Worm (Caenorhabditis elegans) whole organism, L1 larva: ENCODE measurements around the gene R10E4.1.

Experiments
- F16B12.6 ChIP-seq: fragments of 150-350 bp; optimal IDR thresholded peaks from 2 replicates; lab custom pipeline; 2014; ENCODE audit warnings: missing biosample characterization, missing genetic modification characterization
- alr-1 ChIP-seq: fragments of 200-800 bp; sonication (Bioruptor generic); optimal IDR thresholded peaks from 2 replicates; lab custom pipeline; 2018; ENCODE audit warnings: borderline replicate concordance, mild to moderate bottlenecking, missing genetic modification characterization, missing compliant biosample characterization
- ceh-63 ChIP-seq: fragments of 200-800 bp; sonication (Bioruptor generic); optimal IDR thresholded peaks from 2 replicates; lab custom pipeline; 2018; ENCODE audit warnings: mild to moderate bottlenecking, missing genetic modification characterization, missing compliant biosample characterization
- efl-1 ChIP-seq, 4 experiments: fragments of 150-350 bp; optimal IDR thresholded peaks in 3 of 4; peaks in 1 of 4; 1 replicate in 1 of 4; 2 replicates in 3 of 4; lab custom pipeline; 2014; ENCODE audit warnings: missing biosample characterization in 2 of 4, missing genetic modification characterization in 2 of 4, missing genetic modification reagents in 2 of 4
- efl-3 ChIP-seq: fragments of 200-800 bp; sonication (Bioruptor generic); optimal IDR thresholded peaks from 2 replicates; lab custom pipeline; 2018; ENCODE audit warnings: mild to moderate bottlenecking, missing genetic modification characterization, missing compliant biosample characterization
- ets-5 ChIP-seq: fragments of 200-800 bp; sonication (Bioruptor generic); IDR thresholded peaks from 2 replicates; pipeline ENCODE4 v1.3.6; 2022; ENCODE audit warnings: missing genetic modification characterization, missing compliant biosample characterization
- fkh-10 ChIP-seq: sonication (generic microtip); optimal IDR thresholded peaks from 2 replicates; lab custom pipeline; 2017; ENCODE audit warnings: missing biosample characterization, missing genetic modification reagents, missing genetic modification characterization
- fkh-4 ChIP-seq: sonication (generic microtip); optimal IDR thresholded peaks from 2 replicates; lab custom pipeline; 2016; ENCODE audit warnings: missing compliant biosample characterization, missing genetic modification characterization, borderline replicate concordance
- irx-1 ChIP-seq: sonication (generic microtip); optimal IDR thresholded peaks from 2 replicates; lab custom pipeline; 2016; ENCODE audit warnings: missing genetic modification characterization, missing compliant biosample characterization
- isw-1 ChIP-seq: fragments of 200-800 bp; sonication (Bioruptor generic); IDR thresholded peaks from 2 replicates; pipeline ENCODE4 v1.3.6; 2022; ENCODE audit warnings: missing genetic modification characterization, missing compliant biosample characterization
- lin-35 ChIP-seq, 2 experiments: fragments of 150-350 bp; optimal IDR thresholded peaks; 2 replicates each; lab custom pipeline; 2014; ENCODE audit warnings: missing biosample characterization in 2 of 2, missing genetic modification characterization in 2 of 2, missing genetic modification reagents in 2 of 2
- lir-3 ChIP-seq: sonication (generic microtip); optimal IDR thresholded peaks from 2 replicates; lab custom pipeline; 2016; ENCODE audit warnings: mild to moderate bottlenecking, missing genetic modification characterization, moderate library complexity, missing compliant biosample characterization; ENCODE audit not compliant: poor library complexity
- lsy-2 ChIP-seq, 2 experiments: fragments of 150-350 bp; optimal IDR thresholded peaks; 2 replicates each; lab custom pipeline; 2014; ENCODE audit warnings: missing biosample characterization in 2 of 2, missing genetic modification characterization in 2 of 2
- mdl-1 ChIP-seq, 2 experiments: fragments of 150-350 bp; optimal IDR thresholded peaks; 2 replicates each; lab custom pipeline; 2014 to 2017; ENCODE audit warnings: missing biosample characterization in 2 of 2, missing genetic modification characterization in 2 of 2, inconsistent platforms in 1 of 2
- nhr-11 ChIP-seq: fragments of 150-350 bp; optimal IDR thresholded peaks from 2 replicates; lab custom pipeline; 2014; ENCODE audit warnings: missing biosample characterization, missing genetic modification characterization
- nhr-12 ChIP-seq: sonication (generic microtip); optimal IDR thresholded peaks from 2 replicates; lab custom pipeline; 2017; ENCODE audit warnings: missing biosample characterization, missing genetic modification characterization
- nhr-28 ChIP-seq: fragments of 150-350 bp; optimal IDR thresholded peaks from 2 replicates; lab custom pipeline; 2014; ENCODE audit warnings: missing biosample characterization, missing genetic modification characterization
- nhr-77 ChIP-seq: fragments of 150-350 bp; optimal IDR thresholded peaks from 2 replicates; lab custom pipeline; 2014; ENCODE audit warnings: missing biosample characterization, missing genetic modification characterization
- pag-3 ChIP-seq: sonication (generic microtip); optimal IDR thresholded peaks from 2 replicates; lab custom pipeline; 2017; ENCODE audit warnings: missing genetic modification characterization, mild to moderate bottlenecking, missing compliant biosample characterization, antibody characterized with exemption, borderline replicate concordance; ENCODE audit not compliant: insufficient read depth
- snpc-4 ChIP-seq: fragments of 150-350 bp; optimal IDR thresholded peaks from 2 replicates; lab custom pipeline; 2014; ENCODE audit warnings: missing biosample characterization, missing genetic modification characterization
- swsn-7 ChIP-seq: sonication (generic microtip); optimal IDR thresholded peaks from 2 replicates; lab custom pipeline; 2016; ENCODE audit warnings: missing genetic modification characterization, missing compliant biosample characterization
- tbx-2 ChIP-seq: sonication (generic microtip); optimal IDR thresholded peaks from 2 replicates; lab custom pipeline; 2016; ENCODE audit warnings: missing genetic modification characterization, missing compliant biosample characterization
- unc-62 ChIP-seq: fragments of 150-350 bp; optimal IDR thresholded peaks from 2 replicates; lab custom pipeline; 2014; ENCODE audit warnings: missing biosample characterization, missing genetic modification reagents, missing genetic modification characterization
- zip-4 ChIP-seq: fragments of 200-800 bp; sonication (Bioruptor generic); optimal IDR thresholded peaks from 2 replicates; lab custom pipeline; 2018; ENCODE audit warnings: mild to moderate bottlenecking, missing genetic modification characterization, moderate library complexity, missing compliant biosample characterization
- ztf-4 ChIP-seq: fragments of 150-350 bp; optimal IDR thresholded peaks from 2 replicates; lab custom pipeline; 2014; ENCODE audit warnings: missing biosample characterization, missing genetic modification characterization

The R10E4.1 gene

DNA sequence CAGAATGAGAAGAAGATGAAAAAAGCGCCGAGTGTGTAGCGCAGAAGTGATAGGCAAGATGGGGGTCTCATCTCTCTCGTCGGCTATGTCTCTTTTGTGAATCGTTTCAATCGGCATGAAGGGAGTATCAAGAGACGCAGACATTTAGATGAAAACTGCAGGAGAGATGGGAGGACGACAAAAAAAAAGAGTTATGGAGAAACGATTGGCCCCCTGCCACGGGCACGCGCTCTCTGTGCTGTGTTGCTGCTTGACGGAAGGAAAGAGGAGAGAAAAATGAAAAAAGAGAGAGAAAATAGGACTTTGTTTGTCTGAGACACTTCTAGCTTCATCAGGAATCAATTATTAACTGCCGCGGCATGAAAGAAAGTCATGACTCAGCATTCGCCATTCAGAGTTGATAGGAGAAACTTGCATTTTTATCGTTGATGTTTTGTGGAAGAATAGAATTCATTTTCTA lies 45.8 kb upstream of the R10E4.1 start (continued):
- TF ChIP-seq mdl-1 (tag; optimal IDR thresholded peaks at IDR 0.05; lab: Kevin White, UChicago) (peak in 1 of 2 experiments; percentile 89), nhr-11 (tag; lab: Kevin White, UChicago) (peak; percentile 75), zip-4 (no peak), F16B12.6 (peak; percentile 15), isw-1 (GFP tag; lab: Robert Waterston, UW) (peak; percentile 66), nhr-77 (tag; lab: Kevin White, UChicago) (peak; percentile 87), irx-1 (tag; lab: Kevin White, UChicago) (peak; percentile 78)

DNA sequence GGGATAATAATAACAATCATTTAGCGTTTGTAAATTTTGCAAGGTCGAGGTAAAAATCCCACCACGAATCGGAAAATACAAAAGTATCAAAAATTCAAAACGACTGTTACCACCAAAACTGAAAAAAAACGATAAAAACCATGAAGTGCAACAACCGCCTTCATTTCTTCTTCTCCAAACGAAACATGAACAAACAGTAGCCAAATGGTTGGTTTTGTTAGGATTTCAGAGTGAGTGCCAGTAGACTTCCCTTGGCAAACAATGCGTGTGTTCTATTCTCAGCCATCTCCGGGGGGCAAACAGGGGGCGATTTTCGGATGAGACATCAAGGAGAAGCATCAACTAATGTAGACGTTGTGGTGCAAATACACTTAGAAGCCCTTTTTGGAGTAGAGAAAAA lies 44.8 kb upstream of the R10E4.1 start:
- TF ChIP-seq efl-1 (optimal IDR thresholded peaks at IDR 0.05; lab: Kevin White, UChicago) (no peak), efl-1 (GFP tag; optimal IDR thresholded peaks at IDR 0.05 in 1 of 2; lab: Kevin White, UChicago) (peak in 1 of 2 experiments; percentile 94), nhr-12 (tag; lab: Kevin White, UChicago) (no peak)

DNA sequence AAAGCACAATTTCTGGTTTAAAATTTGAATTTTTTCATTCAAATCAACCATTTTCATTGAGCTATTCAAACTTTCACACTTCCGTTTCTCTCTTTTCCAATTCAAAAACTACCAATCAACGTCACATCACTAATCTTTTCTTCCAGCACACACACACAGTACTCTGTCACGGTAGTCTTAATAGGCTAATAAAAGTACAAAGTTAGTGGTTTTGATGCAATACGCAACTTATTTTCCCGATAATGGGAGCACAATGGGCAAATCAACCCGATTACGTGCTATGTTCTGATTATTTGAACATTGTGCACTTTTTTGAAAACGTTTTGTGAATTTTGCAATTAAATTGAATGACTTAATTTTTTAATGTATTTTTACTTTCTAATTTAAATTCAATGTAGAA lies 42.2 kb upstream of the R10E4.1 start:
- no peak for TF ChIP-seq lir-3 (tag; lab: Kevin White, UChicago)

DNA sequence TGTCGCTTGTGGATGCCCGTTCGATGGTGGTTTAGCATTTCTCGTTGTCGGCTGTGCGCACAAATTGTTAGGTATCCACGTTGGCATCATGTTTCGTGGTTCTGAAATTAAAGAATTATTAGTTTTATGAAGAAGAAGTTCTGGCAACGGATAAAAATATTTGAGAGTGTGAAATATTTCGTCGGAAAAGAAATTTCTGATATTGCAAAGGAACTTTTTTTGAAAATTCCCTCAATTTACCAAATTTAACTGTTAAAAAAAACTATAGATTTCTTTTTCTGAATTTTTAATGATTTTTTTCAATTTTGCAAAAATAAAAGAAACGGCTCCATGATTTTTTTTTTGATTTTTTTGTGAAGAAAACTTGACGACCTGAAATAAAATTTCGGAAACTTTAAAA lies 41.5 kb upstream of the R10E4.1 start, which contains the start of gene mpk-1:
mpk-1 (minus strand) TSS at position 101 of the 400 bp plus-strand sequence.
- TF ChIP-seq snpc-4 (tag; lab: Kevin White, UChicago) (no peak), unc-62 (GFP tag; lab: Kevin White, UChicago) (no peak), alr-1 (tag; lab: Kevin White, UChicago) (no peak), ets-5 (GFP tag; lab: Robert Waterston, UW) (no peak), ztf-4 (no peak), ceh-63 (GFP tag; lab: Kevin White, UChicago) (no peak), lin-35 (GFP tag; optimal IDR thresholded peaks at IDR 0.05; lab: Kevin White, UChicago) (no peak), irx-1 (tag; lab: Kevin White, UChicago) (no peak), swsn-7 (tag; lab: Kevin White, UChicago) (no peak)

- no peak for TF ChIP-seq nhr-28 (tag; lab: Kevin White, UChicago)
- TF ChIP-seq pag-3 (tag; lab: Kevin White, UChicago), result no peak
- no peak for TF ChIP-seq efl-1 (optimal IDR thresholded peaks at IDR 0.05; lab: Kevin White, UChicago)
- peak in 1 of 2 experiments; percentile 20 for TF ChIP-seq efl-1 (GFP tag; optimal IDR thresholded peaks at IDR 0.05 in 1 of 2; lab: Kevin White, UChicago)
- no peak for TF ChIP-seq fkh-10
Observed at ce11 chrIII:4228841-4229240, 40.7 kb upstream of the R10E4.1 start, which contains the start of gene F43C1.5. F43C1.5 (plus strand) TSS chrIII:4229141.

DNA sequence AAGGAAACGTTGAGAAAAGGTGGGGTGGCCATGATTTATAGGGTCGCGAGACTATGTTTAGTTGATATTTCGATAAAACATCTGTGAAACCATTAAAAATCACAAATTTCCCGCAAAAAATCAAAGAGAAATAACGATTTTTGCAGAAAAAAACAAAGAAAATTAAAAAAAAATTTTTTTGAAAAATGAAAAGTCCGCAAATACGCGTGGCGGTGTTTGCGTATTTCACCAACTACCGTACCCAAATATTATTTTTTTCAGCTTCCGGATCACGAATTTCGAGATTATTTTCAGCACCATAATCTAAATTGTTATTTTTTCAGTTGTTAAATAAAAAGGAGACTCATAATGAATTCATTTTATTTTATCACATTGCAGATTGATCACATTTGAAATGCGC lies 39.5 kb upstream of the R10E4.1 start:
- TF ChIP-seq tbx-2 (no peak), lsy-2 (tag; optimal IDR thresholded peaks at IDR 0.05; lab: Kevin White, UChicago) (peak in 1 of 2 experiments; percentile 3), efl-3 (no peak)

ce11 chrIII:4231372-4231771 lies 38.2 kb upstream of the R10E4.1 start:
- TF ChIP-seq fkh-4 (tag; lab: Kevin White, UChicago) (no peak), efl-1 (optimal IDR thresholded peaks at IDR 0.05; lab: Kevin White, UChicago) (no peak), efl-1 (GFP tag; optimal IDR thresholded peaks at IDR 0.05 in 1 of 2; lab: Kevin White, UChicago) (peak in 1 of 2 experiments; percentile 48)

ce11 chrIII:4232811-4233269 lies 36.7 kb upstream of the R10E4.1 start, which contains the start of gene nhr-20:
nhr-20 (minus strand) TSS chrIII:4233219.
- no peak for TF ChIP-seq isw-1 (GFP tag; lab: Robert Waterston, UW)
- no peak for TF ChIP-seq efl-1 (optimal IDR thresholded peaks at IDR 0.05; lab: Kevin White, UChicago)
- TF ChIP-seq efl-1 (GFP tag; optimal IDR thresholded peaks at IDR 0.05 in 1 of 2; lab: Kevin White, UChicago), result peak in 1 of 2 experiments; percentile 55
